Fruit fly (Drosophila melanogaster) whole organism, adult: ENCODE results near the gene PIP82.

Source experiments
- CG12768 ChIP-seq: fragments of 200-800 bp; sonication (Bioruptor generic); optimal IDR thresholded peaks from 2 replicates; lab custom pipeline; 2017; ENCODE audit warnings: missing biosample characterization, missing genetic modification characterization, mild to moderate bottlenecking, moderate library complexity, missing genetic modification reagents
- CG14711 ChIP-seq: fragments of 200-800 bp; sonication (Bioruptor generic); optimal IDR thresholded peaks from 2 replicates; lab custom pipeline; 2018; ENCODE audit warnings: missing biosample characterization, mild to moderate bottlenecking, missing genetic modification characterization, moderate library complexity
- CG1620 ChIP-seq: fragments of 200-800 bp; sonication (Bioruptor generic); optimal IDR thresholded peaks from 2 replicates; lab custom pipeline; 2016; ENCODE audit warnings: missing biosample characterization, missing genetic modification characterization
- CG33017 ChIP-seq: fragments of 200-800 bp; sonication (Bioruptor generic); optimal IDR thresholded peaks from 2 replicates; lab custom pipeline; 2018; ENCODE audit warnings: missing biosample characterization, mild to moderate bottlenecking, missing genetic modification characterization, moderate library complexity
- CG5204 ChIP-seq: fragments of 200-800 bp; sonication (Bioruptor generic); optimal IDR thresholded peaks from 2 replicates; lab custom pipeline; 2016; ENCODE audit warnings: missing biosample characterization, missing genetic modification characterization
- CG7101 ChIP-seq: fragments of 200-800 bp; sonication (Bioruptor generic); optimal IDR thresholded peaks from 2 replicates; lab custom pipeline; 2018; ENCODE audit warnings: missing biosample characterization, mild to moderate bottlenecking, missing genetic modification characterization, moderate library complexity
- Clk ChIP-seq: fragments of 200-800 bp; sonication (Bioruptor generic); optimal IDR thresholded peaks from 2 replicates; lab custom pipeline; 2017; ENCODE audit warnings: missing biosample characterization, missing genetic modification characterization
- bab1 ChIP-seq: fragments of 200-800 bp; sonication (Bioruptor generic); optimal IDR thresholded peaks from 3 replicates; lab custom pipeline; 2019; ENCODE audit warnings: missing biosample characterization, mild to moderate bottlenecking, missing genetic modification characterization, moderate library complexity
- cnc ChIP-seq, 2 experiments: fragments of >200 bp; optimal IDR thresholded peaks; 2 replicates each; lab custom pipeline; 2017
- pad ChIP-seq: fragments of 200-800 bp; sonication (Bioruptor generic); optimal IDR thresholded peaks from 3 replicates; lab custom pipeline; 2017; ENCODE audit warnings: missing biosample characterization, missing genetic modification characterization, mild to moderate bottlenecking, moderate library complexity, missing genetic modification reagents

- TF ChIP-seq CG1620 (GFP tag; lab: Kevin White, UChicago): no peak
- TF ChIP-seq CG5204: no peak
- TF ChIP-seq bab1 (GFP tag; lab: Kevin White, UChicago): no peak
- TF ChIP-seq Clk (GFP tag; lab: Kevin White, UChicago): no peak
- no peak for TF ChIP-seq CG33017 (tag; lab: Kevin White, UChicago)
- no peak for TF ChIP-seq cnc (optimal IDR thresholded peaks at IDR 0.05; lab: Kevin White, UChicago)
- no peak for TF ChIP-seq CG7101 (tag; lab: Kevin White, UChicago)
- no peak for TF ChIP-seq CG12768
- TF ChIP-seq pad (GFP tag; lab: Kevin White, UChicago): no peak
- TF ChIP-seq CG14711 (tag; lab: Kevin White, UChicago): no peak
Observed at dm6 chrX:8496362-8496761, 33.1 kb downstream of the PIP82 start.
